Fruit fly (Drosophila melanogaster) whole organism: ENCODE results near the gene CG13445.

ENCODE experiments used
- CG8478 ChIP-seq: fragments of >200 bp; optimal IDR thresholded peaks from 2 replicates; lab custom pipeline; 2018; ENCODE audit warnings: inconsistent platforms
- Dll ChIP-seq: fragments of >200 bp; optimal IDR thresholded peaks from 2 replicates; lab custom pipeline; 2017
- EcR ChIP-seq, 2 experiments: fragments of >200 bp; optimal IDR thresholded peaks; 2 replicates each; lab custom pipeline; 2017; ENCODE audit warnings: missing biosample characterization in 2 of 2, missing genetic modification characterization in 2 of 2, missing genetic modification reagents in 2 of 2
- pan ChIP-seq: fragments of >200 bp; optimal IDR thresholded peaks from 2 replicates; lab custom pipeline; 2017

DNA sequence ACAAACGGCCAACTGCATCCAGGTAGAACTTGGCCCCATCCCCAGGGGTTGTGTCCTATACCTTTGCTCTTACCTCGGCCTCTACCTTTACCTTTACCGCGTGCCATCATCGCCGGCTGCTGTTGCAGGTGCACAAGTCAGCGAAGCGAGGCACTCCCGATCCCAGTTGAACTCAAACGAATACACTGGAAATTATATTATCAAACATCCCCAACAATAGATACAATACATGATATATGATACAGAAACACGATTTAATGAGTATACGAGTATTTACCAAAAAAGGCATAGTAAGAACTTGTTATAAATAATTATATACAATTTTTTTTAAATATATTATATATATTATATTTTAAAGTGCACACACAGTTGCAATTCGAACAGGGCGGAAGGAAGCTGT is 37.9 kb downstream of the CG13445 start:
- TF ChIP-seq EcR (GFP tag; optimal IDR thresholded peaks at IDR 0.05; lab: Kevin White, UChicago) (no peak), pan (lab: Kevin White, UChicago) (no peak), CG8478 (no peak), Dll (lab: Kevin White, UChicago) (no peak)
